Worm (Caenorhabditis elegans) whole organism, L2 larva: ENCODE data around the gene lelo-4.

Source experiments
- C34F6.9 ChIP-seq: fragments of 150-350 bp; optimal IDR thresholded peaks from 2 replicates; lab custom pipeline; 2014; ENCODE audit warnings: missing biosample characterization, missing genetic modification characterization
- F13H6.1 ChIP-seq: sonication (generic microtip); optimal IDR thresholded peaks from 2 replicates; lab custom pipeline; 2016; ENCODE audit warnings: missing genetic modification characterization, missing compliant biosample characterization
- R02D3.7 ChIP-seq: fragments of 150-350 bp; optimal IDR thresholded peaks from 2 replicates; lab custom pipeline; 2014; ENCODE audit warnings: missing biosample characterization, missing genetic modification characterization
- ZK546.5 ChIP-seq: sonication (generic microtip); optimal IDR thresholded peaks from 2 replicates; lab custom pipeline; 2017; ENCODE audit warnings: missing biosample characterization, missing genetic modification characterization
- alr-1 ChIP-seq: fragments of 150-350 bp; optimal IDR thresholded peaks from 2 replicates; lab custom pipeline; 2014; ENCODE audit warnings: missing biosample characterization, missing genetic modification characterization
- ceh-82 ChIP-seq: fragments of 150-350 bp; optimal IDR thresholded peaks from 2 replicates; lab custom pipeline; 2014; ENCODE audit warnings: missing biosample characterization, missing genetic modification characterization
- crh-2 ChIP-seq: sonication (generic microtip); optimal IDR thresholded peaks from 2 replicates; lab custom pipeline; 2017; ENCODE audit warnings: missing biosample characterization, missing genetic modification characterization
- dmd-4 ChIP-seq: sonication (generic microtip); optimal IDR thresholded peaks from 2 replicates; lab custom pipeline; 2017; ENCODE audit warnings: missing biosample characterization, missing genetic modification characterization
- egl-27 ChIP-seq: sonication (generic microtip); optimal IDR thresholded peaks from 3 replicates; lab custom pipeline; 2017; ENCODE audit warnings: missing biosample characterization, missing genetic modification reagents, missing genetic modification characterization
- elt-1 ChIP-seq: fragments of 150-350 bp; optimal IDR thresholded peaks from 2 replicates; lab custom pipeline; 2014; ENCODE audit warnings: missing biosample characterization, missing genetic modification characterization
- fos-1 ChIP-seq: fragments of 150-350 bp; optimal IDR thresholded peaks from 2 replicates; lab custom pipeline; 2014; ENCODE audit warnings: missing biosample characterization, missing genetic modification characterization
- gmeb-1 ChIP-seq: fragments of 150-350 bp; optimal IDR thresholded peaks from 2 replicates; lab custom pipeline; 2014; ENCODE audit warnings: missing biosample characterization, missing genetic modification characterization
- lin-11 ChIP-seq: fragments of 150-350 bp; sonication (generic microtip); optimal IDR thresholded peaks from 2 replicates; lab custom pipeline; 2014; ENCODE audit warnings: missing biosample characterization, missing genetic modification characterization, inconsistent platforms, mixed read lengths
- lin-13 ChIP-seq: fragments of 150-350 bp; optimal IDR thresholded peaks from 2 replicates; lab custom pipeline; 2014; ENCODE audit warnings: missing biosample characterization, missing genetic modification reagents, missing genetic modification characterization
- lin-39 ChIP-seq: fragments of 150-350 bp; optimal IDR thresholded peaks from 2 replicates; lab custom pipeline; 2014; ENCODE audit warnings: missing biosample characterization, missing genetic modification reagents, missing genetic modification characterization
- lsy-2 ChIP-seq, 2 experiments: fragments of 150-350 bp in 1 of 2; sonication (generic microtip) in 1 of 2; optimal IDR thresholded peaks; 2 replicates each; lab custom pipeline; 2014 to 2017; ENCODE audit warnings: missing biosample characterization in 2 of 2, missing genetic modification characterization in 2 of 2
- mab-5 ChIP-seq: fragments of 150-350 bp; optimal IDR thresholded peaks from 2 replicates; lab custom pipeline; 2014; ENCODE audit warnings: missing biosample characterization, missing genetic modification characterization
- mbf-1 ChIP-seq: sonication (generic microtip); optimal IDR thresholded peaks from 2 replicates; lab custom pipeline; 2017; ENCODE audit warnings: missing biosample characterization, missing genetic modification characterization
- mdl-1 ChIP-seq, 2 experiments: fragments of 150-350 bp in 1 of 2; sonication (generic microtip) in 1 of 2; optimal IDR thresholded peaks; 2 replicates each; lab custom pipeline; 2017; ENCODE audit warnings: missing biosample characterization in 2 of 2, missing genetic modification characterization in 2 of 2
- nhr-11 ChIP-seq: fragments of 150-350 bp; optimal IDR thresholded peaks from 2 replicates; lab custom pipeline; 2014; ENCODE audit warnings: missing biosample characterization, missing genetic modification characterization
- nhr-12 ChIP-seq: fragments of 150-350 bp; optimal IDR thresholded peaks from 2 replicates; lab custom pipeline; 2014; ENCODE audit warnings: missing biosample characterization, missing genetic modification characterization
- nhr-129 ChIP-seq: fragments of 150-350 bp; optimal IDR thresholded peaks from 2 replicates; lab custom pipeline; 2014; ENCODE audit warnings: missing biosample characterization, missing genetic modification characterization
- nhr-21 ChIP-seq: fragments of 150-350 bp; optimal IDR thresholded peaks from 2 replicates; lab custom pipeline; 2014; ENCODE audit warnings: missing biosample characterization, missing genetic modification characterization
- nhr-23 ChIP-seq: fragments of 150-350 bp; optimal IDR thresholded peaks from 2 replicates; lab custom pipeline; 2014; ENCODE audit warnings: missing biosample characterization, missing genetic modification reagents, missing genetic modification characterization
- nhr-237 ChIP-seq: fragments of 150-350 bp; optimal IDR thresholded peaks from 2 replicates; lab custom pipeline; 2014; ENCODE audit warnings: missing biosample characterization, missing genetic modification characterization
- nhr-6 ChIP-seq: fragments of 150-350 bp; optimal IDR thresholded peaks from 2 replicates; lab custom pipeline; 2014; ENCODE audit warnings: missing biosample characterization, missing genetic modification characterization
- nhr-77 ChIP-seq: fragments of 150-350 bp; optimal IDR thresholded peaks from 2 replicates; lab custom pipeline; 2014; ENCODE audit warnings: missing biosample characterization, missing genetic modification characterization
- skn-1 ChIP-seq: sonication (generic microtip); optimal IDR thresholded peaks from 2 replicates; lab custom pipeline; 2017; ENCODE audit warnings: missing biosample characterization, missing genetic modification characterization
- sma-3 ChIP-seq: sonication (generic microtip); optimal IDR thresholded peaks from 2 replicates; lab custom pipeline; 2016; ENCODE audit warnings: missing genetic modification reagents, missing genetic modification characterization, missing compliant biosample characterization
- unc-39 ChIP-seq: fragments of 150-350 bp; optimal IDR thresholded peaks from 2 replicates; lab custom pipeline; 2014; ENCODE audit warnings: missing biosample characterization, missing genetic modification characterization
- unc-55 ChIP-seq: fragments of 150-350 bp; sonication (generic microtip); optimal IDR thresholded peaks from 3 replicates; lab custom pipeline; 2014; ENCODE audit warnings: missing biosample characterization, missing genetic modification reagents, missing genetic modification characterization
- unc-62 ChIP-seq: fragments of 150-350 bp; optimal IDR thresholded peaks from 2 replicates; lab custom pipeline; 2014; ENCODE audit warnings: missing biosample characterization, missing genetic modification reagents, missing genetic modification characterization
- zag-1 ChIP-seq: fragments of 150-350 bp; optimal IDR thresholded peaks from 2 replicates; lab custom pipeline; 2014; ENCODE audit warnings: missing biosample characterization, missing genetic modification characterization
- ztf-1 ChIP-seq: fragments of 200-800 bp; sonication (Bioruptor generic); conservative IDR thresholded peaks from 2 replicates; pipeline ENCODE4 v1.3.6; 2022; ENCODE audit warnings: missing genetic modification characterization, missing compliant biosample characterization
- ztf-11 ChIP-seq: sonication (generic microtip); optimal IDR thresholded peaks from 2 replicates; lab custom pipeline; 2017; ENCODE audit warnings: missing biosample characterization, missing genetic modification characterization
- ztf-4 ChIP-seq: fragments of 150-350 bp; optimal IDR thresholded peaks from 2 replicates; lab custom pipeline; 2014; ENCODE audit warnings: missing biosample characterization, missing genetic modification characterization

Gene lelo-4

ce11 chrII:5688959-5689358, 25.8 kb upstream of the lelo-4 start, which contains the start of gene C25H3.11 (continued):
- TF ChIP-seq ztf-11 (no peak), nhr-23 (tag; lab: Kevin White, UChicago) (no peak), nhr-21 (tag; lab: Kevin White, UChicago) (peak; percentile 21), lsy-2 (tag; optimal IDR thresholded peaks at IDR 0.05; lab: Kevin White, UChicago) (peak in 1 of 2 experiments; percentile 43), unc-55 (peak; percentile 16), nhr-11 (tag; lab: Kevin White, UChicago) (no peak), lin-13 (GFP tag; lab: Kevin White, UChicago) (no peak)

ce11 chrII:5691216-5691771, 23.4 kb upstream of the lelo-4 start, which contains the start of the genes ndub-5 and eif-2D:
ndub-5 (minus strand) TSS chrII:5691353.
eif-2D (plus strand) TSS chrII:5691721.
- TF ChIP-seq unc-62 (GFP tag; lab: Kevin White, UChicago) (no peak), C34F6.9 (peak; percentile 11), lsy-2 (tag; optimal IDR thresholded peaks at IDR 0.05; lab: Kevin White, UChicago) (peak in 1 of 2 experiments; percentile 39), R02D3.7 (no peak)

- TF ChIP-seq alr-1 (tag; lab: Kevin White, UChicago) (no peak), F13H6.1 (no peak), nhr-21 (tag; lab: Kevin White, UChicago) (no peak), lin-39 (no peak), R02D3.7 (no peak), zag-1 (tag; lab: Kevin White, UChicago) (no peak), nhr-237 (tag; lab: Kevin White, UChicago) (no peak), unc-39 (tag; lab: Kevin White, UChicago) (no peak), nhr-77 (no peak), nhr-12 (tag; lab: Kevin White, UChicago) (no peak), ztf-4 (tag; lab: Kevin White, UChicago) (no peak), nhr-6 (tag; lab: Kevin White, UChicago) (no peak), egl-27 (no peak), lsy-2 (tag; optimal IDR thresholded peaks at IDR 0.05; lab: Kevin White, UChicago) (no peak), lin-13 (GFP tag; lab: Kevin White, UChicago) (no peak), crh-2 (tag; lab: Kevin White, UChicago) (no peak), skn-1 (tag; lab: Kevin White, UChicago) (no peak), unc-55 (no peak), mbf-1 (tag; lab: Kevin White, UChicago) (no peak), elt-1 (no peak)
Measured at ce11 chrII:5693893-5694292, 20.8 kb upstream of the lelo-4 start, which contains the start of gene C25H3.3. C25H3.3 (plus strand) TSS chrII:5694193.

ce11 chrII:5694798-5695197, 19.9 kb upstream of the lelo-4 start, which contains the start of gene C25H3.14:
C25H3.14 (plus strand) TSS chrII:5695098.
- no peak for TF ChIP-seq dmd-4 (tag; lab: Kevin White, UChicago)
- TF ChIP-seq mdl-1 (tag; optimal IDR thresholded peaks at IDR 0.05; lab: Kevin White, UChicago): no peak
- no peak for TF ChIP-seq alr-1 (tag; lab: Kevin White, UChicago)
- TF ChIP-seq, all 48 proteins: peak for 0

ce11 chrII:5696218-5696617, 18.5 kb upstream of the lelo-4 start:
- TF ChIP-seq nhr-77: no peak
- no peak for TF ChIP-seq sma-3 (GFP tag; lab: Kevin White, UChicago)
- TF ChIP-seq ztf-1 (GFP tag; lab: Robert Waterston, UW): no peak
- TF ChIP-seq mab-5: no peak
- TF ChIP-seq lin-39: no peak
- TF ChIP-seq fos-1 (tag; lab: Kevin White, UChicago): no peak
- TF ChIP-seq nhr-129 (tag; lab: Kevin White, UChicago): no peak
- no peak for TF ChIP-seq lin-11
- no peak for TF ChIP-seq ZK546.5 (tag; lab: Kevin White, UChicago)

- TF ChIP-seq mab-5 (no peak), gmeb-1 (no peak), ztf-1 (GFP tag; lab: Robert Waterston, UW) (no peak), nhr-6 (tag; lab: Kevin White, UChicago) (no peak), ceh-82 (tag; lab: Kevin White, UChicago) (no peak), unc-62 (GFP tag; lab: Kevin White, UChicago) (no peak), dmd-4 (tag; lab: Kevin White, UChicago) (no peak), mdl-1 (tag; optimal IDR thresholded peaks at IDR 0.05; lab: Kevin White, UChicago) (no peak)
Measured at ce11 chrII:5697338-5697737, 17.4 kb upstream of the lelo-4 start.
